Worm (Caenorhabditis elegans) whole organism, L4/young adult: Measurements from ENCODE around the gene rps-16.

ENCODE experiments used
- W03F9.2 ChIP-seq: fragments of 150-350 bp; optimal IDR thresholded peaks from 2 replicates; lab custom pipeline; 2014; ENCODE audit warnings: missing biosample characterization, missing genetic modification characterization
- dao-5 ChIP-seq: sonication (generic microtip); optimal IDR thresholded peaks from 2 replicates; lab custom pipeline; 2016; ENCODE audit warnings: missing genotype, missing genetic modification characterization, moderate library complexity, missing compliant biosample characterization
- him-1 ChIP-seq: sonication (generic microtip); optimal IDR thresholded peaks from 2 replicates; lab custom pipeline; 2016; ENCODE audit warnings: missing genotype, missing genetic modification reagents, missing genetic modification characterization, missing compliant biosample characterization

Gene rps-16

DNA sequence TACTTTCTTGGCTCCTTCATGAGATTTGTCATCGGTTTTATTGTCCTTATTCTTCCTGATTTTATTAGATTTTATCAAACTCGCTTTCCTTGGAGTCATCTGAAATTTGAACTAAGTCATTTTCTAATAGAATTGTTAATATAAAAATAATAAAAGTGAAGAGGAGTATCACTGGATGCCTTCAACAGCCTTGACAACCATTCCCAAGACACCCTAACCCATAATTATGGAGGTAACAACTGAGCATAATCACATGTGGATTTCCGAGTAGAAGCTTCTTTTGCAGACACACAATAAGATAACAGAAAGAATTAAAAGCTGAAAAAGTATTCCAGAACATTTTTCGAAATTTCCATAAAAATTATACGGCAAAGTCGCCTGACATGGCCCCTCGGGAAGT, 44.7 kb downstream of the rps-16 start, which contains the start of gene F02D8.9:
F02D8.9 (minus strand) TSS at position 101 of the 400 bp plus-strand sequence.
- TF ChIP-seq W03F9.2 (tag; lab: Kevin White, UChicago) (no peak), dao-5 (tag; lab: Kevin White, UChicago) (no peak), him-1 (tag; lab: Kevin White, UChicago) (no peak)

DNA sequence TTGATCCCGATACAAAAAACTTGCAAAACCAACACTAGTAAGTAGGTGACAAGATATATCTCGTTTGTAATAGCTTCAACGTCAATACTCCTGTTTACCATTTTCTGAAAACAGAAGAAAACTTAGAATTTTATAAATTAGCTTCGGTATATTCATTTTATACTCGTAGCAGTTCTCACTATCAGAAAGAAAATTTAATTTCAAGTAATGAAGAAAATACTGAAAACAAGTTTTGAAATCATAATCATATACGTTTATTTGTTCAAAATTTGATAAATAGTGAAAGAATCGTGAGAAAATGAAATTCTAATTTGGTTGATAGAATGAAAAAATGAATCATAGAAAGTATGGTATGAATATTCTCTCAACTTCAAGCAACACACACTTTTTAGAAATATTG, 45.7 kb downstream of the rps-16 start, which contains the start of gene C30G7.5:
C30G7.5 (minus strand) TSS at position 101 of the 400 bp plus-strand sequence.
- TF ChIP-seq W03F9.2 (tag; lab: Kevin White, UChicago) (no peak), him-1 (tag; lab: Kevin White, UChicago) (no peak), dao-5 (tag; lab: Kevin White, UChicago) (no peak)
